Worm (Caenorhabditis elegans) whole organism, young adult: ENCODE data around the gene chil-18.

ENCODE experiments used
- D2030.7 ChIP-seq: fragments of 200-800 bp; sonication (Bioruptor generic); IDR thresholded peaks from 2 replicates; pipeline ENCODE4 v1.3.6; 2022; ENCODE audit warnings: missing genetic modification reagents, missing genetic modification characterization, missing compliant biosample characterization
- F22D6.2 ChIP-seq: sonication (generic microtip); optimal IDR thresholded peaks from 2 replicates; lab custom pipeline; 2016; ENCODE audit warnings: mild to moderate bottlenecking, missing genetic modification characterization, missing compliant biosample characterization
- F39B2.1 ChIP-seq: fragments of 200-800 bp; sonication (Bioruptor generic); IDR thresholded peaks from 2 replicates; pipeline ENCODE4 v1.3.6; 2022; ENCODE audit warnings: missing genetic modification reagents, missing genetic modification characterization, missing compliant biosample characterization
- F49E8.2 ChIP-seq: sonication (generic microtip); optimal IDR thresholded peaks from 3 replicates; lab custom pipeline; 2017; ENCODE audit warnings: missing genetic modification characterization, mild to moderate bottlenecking, missing compliant biosample characterization, antibody characterized with exemption, moderate library complexity; ENCODE audit not compliant: insufficient read depth
- F52B5.7 ChIP-seq: sonication (generic microtip); optimal IDR thresholded peaks from 2 replicates; lab custom pipeline; 2016; ENCODE audit warnings: mild to moderate bottlenecking, missing genetic modification characterization, missing compliant biosample characterization
- T26A5.8 ChIP-seq: sonication (generic microtip); optimal IDR thresholded peaks from 2 replicates; lab custom pipeline; 2016; ENCODE audit warnings: missing genetic modification characterization, missing compliant biosample characterization
- ZK185.1 ChIP-seq: sonication (generic microtip); optimal IDR thresholded peaks from 2 replicates; lab custom pipeline; 2016; ENCODE audit warnings: mild to moderate bottlenecking, missing genetic modification characterization, missing compliant biosample characterization; ENCODE audit not compliant: poor library complexity, severe bottlenecking
- akir-1 ChIP-seq: fragments of 200-800 bp; sonication (Bioruptor generic); optimal IDR thresholded peaks from 2 replicates; lab custom pipeline; 2018; ENCODE audit warnings: mild to moderate bottlenecking, missing genetic modification characterization, moderate library complexity, missing compliant biosample characterization
- ceh-27 ChIP-seq: fragments of 200-800 bp; sonication (Bioruptor generic); optimal IDR thresholded peaks from 2 replicates; lab custom pipeline; 2018; ENCODE audit warnings: mild to moderate bottlenecking, missing genetic modification characterization, moderate library complexity, missing compliant biosample characterization
- ceh-91 ChIP-seq: fragments of 200-800 bp; sonication (Bioruptor generic); IDR thresholded peaks from 2 replicates; pipeline ENCODE4 v1.3.6; 2022; ENCODE audit warnings: missing genetic modification reagents, missing genetic modification characterization, missing compliant biosample characterization
- die-1 ChIP-seq: sonication (generic microtip); optimal IDR thresholded peaks from 2 replicates; lab custom pipeline; 2016; ENCODE audit warnings: missing genotype, mild to moderate bottlenecking, missing genetic modification characterization, missing compliant biosample characterization
- dox-1 ChIP-seq: fragments of 200-800 bp; sonication (Bioruptor generic); IDR thresholded peaks from 2 replicates; pipeline ENCODE4 v1.3.6; 2022; ENCODE audit warnings: missing genetic modification reagents, missing genetic modification characterization, missing compliant biosample characterization
- efl-1 ChIP-seq: fragments of 150-350 bp; optimal IDR thresholded peaks from 2 replicates; lab custom pipeline; 2014; ENCODE audit warnings: missing biosample characterization, missing genetic modification reagents, missing genetic modification characterization
- hlh-12 ChIP-seq: sonication (generic microtip); optimal IDR thresholded peaks from 2 replicates; lab custom pipeline; 2016; ENCODE audit warnings: missing genetic modification characterization, missing compliant biosample characterization
- hlh-26 ChIP-seq: fragments of 200-800 bp; sonication (Bioruptor generic); conservative IDR thresholded peaks from 2 replicates; pipeline ENCODE4 v1.3.6; 2022; ENCODE audit warnings: missing genetic modification reagents, missing genetic modification characterization, missing compliant biosample characterization
- hmg-20 ChIP-seq: fragments of 200-800 bp; sonication (Bioruptor generic); IDR thresholded peaks from 2 replicates; pipeline ENCODE4 v1.3.6; 2022; ENCODE audit warnings: missing genetic modification reagents, missing genetic modification characterization, missing compliant biosample characterization
- hrde-1 ChIP-seq: sonication (generic microtip); optimal IDR thresholded peaks from 2 replicates; lab custom pipeline; 2016; ENCODE audit warnings: missing genetic modification characterization, mild to moderate bottlenecking, missing compliant biosample characterization, moderate library complexity, missing genotype, missing genetic modification reagents, borderline replicate concordance
- hsf-1 ChIP-seq: fragments of 200-800 bp; sonication (Bioruptor generic); IDR thresholded peaks from 2 replicates; pipeline ENCODE4 v1.3.6; 2022; ENCODE audit warnings: missing genetic modification reagents, missing genetic modification characterization, missing compliant biosample characterization
- let-526 ChIP-seq: fragments of 200-800 bp; sonication (Bioruptor generic); IDR thresholded peaks from 2 replicates; pipeline ENCODE4 v1.3.6; 2022; ENCODE audit warnings: missing genetic modification reagents, missing genetic modification characterization, missing compliant biosample characterization
- lin-26 ChIP-seq: fragments of 200-800 bp; sonication (Bioruptor generic); IDR thresholded peaks from 2 replicates; pipeline ENCODE4 v1.3.6; 2022; ENCODE audit warnings: missing genetic modification reagents, missing genetic modification characterization, missing compliant biosample characterization
- lin-54 ChIP-seq: fragments of 200-800 bp; sonication (Bioruptor generic); optimal IDR thresholded peaks from 2 replicates; lab custom pipeline; 2018; ENCODE audit warnings: mild to moderate bottlenecking, missing genetic modification characterization, missing compliant biosample characterization
- madf-3 ChIP-seq: fragments of 200-800 bp; sonication (Bioruptor generic); IDR thresholded peaks from 2 replicates; pipeline ENCODE4 v1.3.6; 2022; ENCODE audit warnings: missing genetic modification reagents, missing genetic modification characterization, missing compliant biosample characterization
- nhr-179 ChIP-seq: sonication (generic microtip); optimal IDR thresholded peaks from 2 replicates; lab custom pipeline; 2016; ENCODE audit warnings: mild to moderate bottlenecking, missing genetic modification characterization, missing compliant biosample characterization
- nhr-80 ChIP-seq: sonication (generic microtip); optimal IDR thresholded peaks from 2 replicates; lab custom pipeline; 2016; ENCODE audit warnings: missing genetic modification characterization, missing compliant biosample characterization
- pbrm-1 ChIP-seq: fragments of 200-800 bp; sonication (Bioruptor generic); IDR thresholded peaks from 2 replicates; pipeline ENCODE4 v1.3.6; 2022; ENCODE audit warnings: missing genetic modification reagents, missing genetic modification characterization, missing compliant biosample characterization
- repo-1 ChIP-seq: sonication (generic microtip); optimal IDR thresholded peaks from 2 replicates; lab custom pipeline; 2017; ENCODE audit warnings: mild to moderate bottlenecking, missing genetic modification characterization, missing compliant biosample characterization
- rpc-1 ChIP-seq, 2 experiments: fragments of 150-350 bp in 1 of 2; sonication (generic microtip) in 1 of 2; optimal IDR thresholded peaks; 2 replicates each; lab custom pipeline; 2014 to 2018; ENCODE audit warnings: missing biosample characterization in 1 of 2, missing genetic modification characterization in 1 of 2, missing genetic modification reagents in 1 of 2, missing genotype in 1 of 2
- snpc-1.1 ChIP-seq: sonication (generic microtip); optimal IDR thresholded peaks from 2 replicates; lab custom pipeline; 2017; ENCODE audit warnings: missing genetic modification characterization, mild to moderate bottlenecking, missing compliant biosample characterization, antibody characterized with exemption, moderate library complexity, missing genotype, missing genetic modification reagents; ENCODE audit not compliant: insufficient read depth
- tbp1 ChIP-seq: fragments of 200-800 bp; sonication (Bioruptor generic); optimal IDR thresholded peaks from 2 replicates; lab custom pipeline; 2018; ENCODE audit warnings: mild to moderate bottlenecking, missing genetic modification characterization, missing compliant biosample characterization
- tbx-9 ChIP-seq: sonication (generic microtip); optimal IDR thresholded peaks from 2 replicates; lab custom pipeline; 2016; ENCODE audit warnings: borderline replicate concordance, missing genetic modification characterization, inconsistent platforms, missing compliant biosample characterization
- unc-130 ChIP-seq: sonication (generic microtip); optimal IDR thresholded peaks from 2 replicates; lab custom pipeline; 2016; ENCODE audit warnings: missing genetic modification reagents, missing genetic modification characterization, missing compliant biosample characterization
- xnd-1 ChIP-seq: sonication (generic microtip); optimal IDR thresholded peaks from 2 replicates; lab custom pipeline; 2016; ENCODE audit warnings: missing genotype, missing genetic modification reagents, missing genetic modification characterization, missing compliant biosample characterization
- zfh-2 ChIP-seq: fragments of 200-800 bp; sonication (Bioruptor generic); conservative IDR thresholded peaks from 2 replicates; pipeline ENCODE4 v1.3.6; 2022; ENCODE audit warnings: missing genetic modification reagents, missing genetic modification characterization, missing compliant biosample characterization
- ztf-22 ChIP-seq: fragments of 200-800 bp; sonication (Bioruptor generic); optimal IDR thresholded peaks from 2 replicates; lab custom pipeline; 2018; ENCODE audit warnings: mild to moderate bottlenecking, missing genetic modification characterization, moderate library complexity, missing compliant biosample characterization
- ztf-28 ChIP-seq: fragments of 200-800 bp; sonication (Bioruptor generic); IDR thresholded peaks from 2 replicates; pipeline ENCODE4 v1.3.6; 2022; ENCODE audit warnings: missing genetic modification reagents, missing genetic modification characterization, missing compliant biosample characterization
- ztf-6 ChIP-seq: fragments of 200-800 bp; sonication (Bioruptor generic); IDR thresholded peaks from 2 replicates; pipeline ENCODE4 v1.3.6; 2022; ENCODE audit warnings: missing genetic modification reagents, missing genetic modification characterization, missing compliant biosample characterization

chil-18 gene

DNA sequence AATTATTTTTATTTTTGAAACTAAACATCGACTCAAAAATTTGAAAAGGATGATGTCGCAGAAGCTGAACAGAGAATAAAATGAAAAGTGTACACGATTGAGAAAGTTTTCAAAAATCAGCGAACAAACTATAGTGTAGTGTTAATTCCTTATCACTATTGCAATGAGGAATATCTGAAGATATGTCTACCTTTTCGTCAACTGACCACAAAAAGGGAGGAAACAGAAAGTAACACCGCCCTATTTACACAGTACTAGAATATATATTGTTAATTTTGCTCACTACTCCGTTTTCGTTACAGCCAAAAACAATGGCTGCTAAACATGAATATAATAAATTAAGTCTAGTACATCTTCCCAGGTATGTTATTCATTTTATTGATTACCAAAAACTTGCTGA lies at the start of gene chil-18:
chil-18 (plus strand) TSS at position 301 of the 400 bp plus-strand sequence.
- TF ChIP-seq hsf-1 (GFP tag; lab: Robert Waterston, UW) (no peak), rpc-1 (optimal IDR thresholded peaks at IDR 0.05; lab: Kevin White, UChicago) (no peak), rpc-1 (tag; optimal IDR thresholded peaks at IDR 0.05; lab: Kevin White, UChicago) (no peak), snpc-1.1 (no peak), madf-3 (GFP tag; lab: Robert Waterston, UW) (no peak), ceh-27 (no peak), hrde-1 (tag; lab: Kevin White, UChicago) (no peak), F39B2.1 (GFP tag; lab: Robert Waterston, UW) (no peak), ztf-22 (GFP tag; lab: Kevin White, UChicago) (no peak), hlh-12 (tag; lab: Kevin White, UChicago) (no peak), nhr-179 (tag; lab: Kevin White, UChicago) (no peak), hlh-26 (GFP tag; lab: Robert Waterston, UW) (no peak)

ce11 chrII:9398370-9398901 lies 49.6 kb upstream of the chil-18 start, which contains the start of the genes Y51B9A.14 and Y51B9A.8:
Gene Y51B9A.14, minus strand, starts transcription at chrII:9398470.
Gene Y51B9A.8, plus strand, starts transcription at chrII:9398851.
- TF ChIP-seq D2030.7: no peak
- TF ChIP-seq let-526 (GFP tag; lab: Robert Waterston, UW): no peak
- TF ChIP-seq nhr-179 (tag; lab: Kevin White, UChicago): no peak
- TF ChIP-seq tbp1: no peak
- no peak for TF ChIP-seq ZK185.1 (tag; lab: Kevin White, UChicago)

DNA sequence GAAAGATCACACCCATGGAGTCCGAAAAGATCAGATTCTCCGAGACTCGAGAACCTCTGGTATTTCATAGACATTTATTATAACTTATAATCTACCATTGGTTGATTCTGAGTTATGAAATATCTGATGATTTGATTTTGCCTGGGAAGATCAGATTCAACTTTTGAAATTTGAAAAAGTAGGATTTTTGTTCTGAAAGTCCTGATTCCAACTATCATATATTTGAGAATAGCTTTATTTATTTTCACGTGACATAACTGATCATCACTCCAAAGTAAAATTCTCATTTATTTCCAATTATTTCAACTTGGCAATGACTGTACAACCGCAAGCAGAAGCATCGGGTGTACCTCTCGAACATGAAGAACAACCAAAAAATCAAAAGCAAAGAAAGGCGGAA lies 48.3 kb upstream of the chil-18 start, which contains the start of gene Y51B9A.7:
Y51B9A.7 (plus strand) TSS at position 301 of the 400 bp plus-strand sequence.
- TF ChIP-seq tbx-9 (tag; lab: Kevin White, UChicago) (no peak), unc-130 (GFP tag; lab: Kevin White, UChicago) (no peak), ceh-91 (no peak), F22D6.2 (tag; lab: Kevin White, UChicago) (no peak), zfh-2 (GFP tag; lab: Robert Waterston, UW) (no peak), repo-1 (tag; lab: Kevin White, UChicago) (no peak), dox-1 (GFP tag; lab: Robert Waterston, UW) (no peak), F49E8.2 (no peak), madf-3 (GFP tag; lab: Robert Waterston, UW) (no peak)

DNA sequence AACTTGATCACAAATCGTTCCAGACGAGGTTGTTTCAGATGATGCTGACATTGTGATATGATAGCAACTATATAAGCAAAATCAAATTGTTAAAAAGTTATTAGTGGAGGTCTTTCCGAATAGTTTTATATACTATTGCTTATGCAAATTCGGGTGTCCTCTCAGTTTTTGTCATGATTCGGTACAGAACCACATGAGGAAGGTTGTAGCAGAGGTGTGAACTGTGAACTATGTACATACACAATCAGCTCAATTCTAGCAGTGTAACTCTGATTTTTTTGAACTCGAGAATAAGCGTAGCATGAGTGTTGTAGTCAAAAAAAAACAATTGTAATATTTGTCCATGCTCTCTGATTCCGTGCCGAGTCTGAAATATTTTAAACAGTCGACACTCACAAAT lies 45.0 kb upstream of the chil-18 start, which contains the start of gene Y51B9A.6:
Y51B9A.6 (minus strand) TSS at position 101 of the 400 bp plus-strand sequence.
- TF ChIP-seq nhr-80 (tag; lab: Kevin White, UChicago) (no peak), ztf-28 (GFP tag; lab: Robert Waterston, UW) (no peak), die-1 (tag; lab: Kevin White, UChicago) (no peak), efl-1 (GFP tag; lab: Kevin White, UChicago) (no peak), hlh-26 (GFP tag; lab: Robert Waterston, UW) (no peak), ztf-22 (GFP tag; lab: Kevin White, UChicago) (no peak), pbrm-1 (GFP tag; lab: Robert Waterston, UW) (no peak), lin-26 (GFP tag; lab: Robert Waterston, UW) (no peak), ztf-6 (GFP tag; lab: Robert Waterston, UW) (no peak), T26A5.8 (tag; lab: Kevin White, UChicago) (no peak), akir-1 (no peak), xnd-1 (tag; lab: Kevin White, UChicago) (no peak), lin-54 (GFP tag; lab: Kevin White, UChicago) (no peak), F52B5.7 (tag; lab: Kevin White, UChicago) (no peak), hmg-20 (GFP tag; lab: Robert Waterston, UW) (no peak)
